Fruit fly (Drosophila melanogaster) whole organism, pupa: Measurements from ENCODE around the gene CG11076.

Source experiments
- CG10348 ChIP-seq: fragments of 200-800 bp; sonication (Bioruptor generic); IDR thresholded peaks from 2 replicates; pipeline ENCODE4 v1.3.6; 2022; ENCODE audit warnings: missing biosample characterization, missing genetic modification characterization
- CG12605 ChIP-seq: fragments of 200-800 bp; sonication (Bioruptor generic); IDR thresholded peaks from 2 replicates; pipeline ENCODE4 v1.3.6; 2022; ENCODE audit warnings: missing biosample characterization, missing genetic modification characterization
- CG13204 ChIP-seq: fragments of 200-800 bp; sonication (Bioruptor generic); optimal IDR thresholded peaks from 2 replicates; lab custom pipeline; 2018; ENCODE audit warnings: missing biosample characterization, mild to moderate bottlenecking, missing genetic modification characterization, moderate library complexity
- CG14655 ChIP-seq: fragments of 200-800 bp; sonication (Bioruptor generic); optimal IDR thresholded peaks from 3 replicates; lab custom pipeline; 2017; ENCODE audit warnings: mild to moderate bottlenecking, missing biosample characterization, missing genetic modification reagents, missing genetic modification characterization
- CG15710 ChIP-seq: fragments of 200-800 bp; sonication (Bioruptor generic); optimal IDR thresholded peaks from 2 replicates; lab custom pipeline; 2018; ENCODE audit warnings: missing biosample characterization, mild to moderate bottlenecking, missing genetic modification characterization, moderate library complexity
- CG17806 ChIP-seq: fragments of 200-800 bp; sonication (Bioruptor generic); optimal IDR thresholded peaks from 2 replicates; lab custom pipeline; 2018; ENCODE audit warnings: missing biosample characterization, mild to moderate bottlenecking, missing genetic modification characterization, moderate library complexity
- CG32121 ChIP-seq: fragments of 200-800 bp; sonication (Bioruptor generic); IDR thresholded peaks from 2 replicates; pipeline ENCODE4 v1.3.6; 2022; ENCODE audit warnings: missing biosample characterization, missing genetic modification characterization
- CG34367 ChIP-seq: fragments of 200-800 bp; sonication (Bioruptor generic); optimal IDR thresholded peaks from 2 replicates; lab custom pipeline; 2018; ENCODE audit warnings: missing biosample characterization, mild to moderate bottlenecking, missing genetic modification characterization
- CG4496 ChIP-seq: fragments of 200-800 bp; sonication (Bioruptor generic); IDR thresholded peaks from 3 replicates; pipeline ENCODE4 v1.3.6; 2022; ENCODE audit warnings: missing biosample characterization, missing genetic modification characterization
- CG8159 ChIP-seq: fragments of 200-800 bp; sonication (Bioruptor generic); optimal IDR thresholded peaks from 3 replicates; lab custom pipeline; 2018; ENCODE audit warnings: missing biosample characterization, mild to moderate bottlenecking, missing genetic modification characterization, moderate library complexity
- CG8301 ChIP-seq: fragments of 200-800 bp; sonication (Bioruptor generic); optimal IDR thresholded peaks from 2 replicates; lab custom pipeline; 2018; ENCODE audit warnings: missing biosample characterization, mild to moderate bottlenecking, missing genetic modification characterization
- CG9948 ChIP-seq: fragments of 200-800 bp; sonication (Bioruptor generic); optimal IDR thresholded peaks from 2 replicates; lab custom pipeline; 2018; ENCODE audit warnings: missing biosample characterization, mild to moderate bottlenecking, missing genetic modification characterization, moderate library complexity
- D1 ChIP-seq: fragments of 200-800 bp; sonication (Bioruptor generic); optimal IDR thresholded peaks from 2 replicates; lab custom pipeline; 2018; ENCODE audit warnings: missing biosample characterization, mild to moderate bottlenecking, missing genetic modification characterization, moderate library complexity
- EcR ChIP-seq: fragments of 200-800 bp; sonication (Bioruptor generic); optimal IDR thresholded peaks from 3 replicates; lab custom pipeline; 2019; ENCODE audit warnings: missing biosample characterization, missing genetic modification characterization, mild to moderate bottlenecking, moderate library complexity, missing genetic modification reagents
- Ets98B ChIP-seq: fragments of 200-800 bp; sonication (Bioruptor generic); IDR thresholded peaks from 2 replicates; pipeline ENCODE4 v1.3.6; 2022; ENCODE audit warnings: missing biosample characterization, missing genetic modification characterization
- Pif1A ChIP-seq: fragments of 200-800 bp; sonication (Bioruptor generic); optimal IDR thresholded peaks from 3 replicates; lab custom pipeline; 2016; ENCODE audit warnings: missing biosample characterization, missing genetic modification characterization
- Pif1B ChIP-seq: fragments of 200-800 bp; sonication (Bioruptor generic); optimal IDR thresholded peaks from 3 replicates; lab custom pipeline; 2016; ENCODE audit warnings: missing biosample characterization, missing genetic modification characterization
- Snoo ChIP-seq: fragments of 200-800 bp; sonication (Bioruptor generic); optimal IDR thresholded peaks from 3 replicates; lab custom pipeline; 2017; ENCODE audit warnings: missing biosample characterization, mild to moderate bottlenecking, missing genetic modification characterization, inconsistent platforms
- fd96Ca ChIP-seq: fragments of 200-800 bp; sonication (Bioruptor generic); IDR thresholded peaks from 3 replicates; pipeline ENCODE4 v1.3.6; 2022; ENCODE audit warnings: missing biosample characterization, missing genetic modification characterization
- gl ChIP-seq: fragments of 200-800 bp; sonication (Bioruptor generic); optimal IDR thresholded peaks from 2 replicates; lab custom pipeline; 2018; ENCODE audit warnings: missing biosample characterization, mild to moderate bottlenecking, missing genetic modification characterization
- rn ChIP-seq: fragments of 200-800 bp; sonication (Bioruptor generic); IDR thresholded peaks from 2 replicates; pipeline ENCODE4 v1.3.6; 2022; ENCODE audit warnings: missing biosample characterization, missing genetic modification characterization

The CG11076 gene

DNA sequence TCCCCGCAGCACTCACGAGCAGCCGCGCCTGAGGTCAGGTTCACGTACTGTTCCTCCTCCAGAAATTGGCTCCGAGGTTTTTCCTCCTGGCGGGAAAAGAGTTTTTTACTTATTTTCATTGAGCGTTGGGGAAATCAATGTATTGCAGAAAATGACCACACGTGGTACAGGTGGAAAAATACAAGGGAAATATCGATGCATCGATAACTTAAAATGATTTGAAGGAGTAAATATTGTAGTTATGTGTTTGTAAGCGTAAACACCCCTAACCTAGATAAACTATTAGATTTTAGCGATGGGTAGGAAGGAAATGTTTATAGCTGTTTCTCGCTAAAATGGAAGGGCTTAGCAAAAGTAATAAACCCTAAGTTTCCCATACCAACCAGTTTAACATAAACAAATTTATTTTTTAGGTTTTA, 856 bp downstream of the CG11076 start:
- no peak for TF ChIP-seq Ets98B
- TF ChIP-seq CG12605 (GFP tag; lab: Robert Waterston, UW) = no peak
- TF ChIP-seq CG8301 (tag; lab: Kevin White, UChicago) = no peak
- no peak for TF ChIP-seq CG4496 (GFP tag; lab: Robert Waterston, UW)
- TF ChIP-seq CG15710 (tag; lab: Kevin White, UChicago) = peak; percentile 18
- no peak for TF ChIP-seq CG10348 (GFP tag; lab: Robert Waterston, UW)
- TF ChIP-seq CG32121 (GFP tag; lab: Robert Waterston, UW) = no peak
- no peak for TF ChIP-seq EcR (GFP tag; lab: Kevin White, UChicago)
- no peak for TF ChIP-seq CG17806 (tag; lab: Kevin White, UChicago)
- TF ChIP-seq D1 (tag; lab: Kevin White, UChicago) = no peak
- no peak for TF ChIP-seq Pif1A
- TF ChIP-seq Snoo (tag; lab: Kevin White, UChicago) = no peak
- TF ChIP-seq CG34367 (tag; lab: Kevin White, UChicago) = no peak
- TF ChIP-seq rn (GFP tag; lab: Robert Waterston, UW) = no peak
- peak; percentile 9 for TF ChIP-seq CG8159 (tag; lab: Kevin White, UChicago)
- no peak for TF ChIP-seq fd96Ca (GFP tag; lab: Robert Waterston, UW)
- TF ChIP-seq CG9948 (tag; lab: Kevin White, UChicago) = peak; percentile 18
- TF ChIP-seq Pif1B = no peak
- no peak for TF ChIP-seq gl (tag; lab: Kevin White, UChicago)
- no peak for TF ChIP-seq CG14655
- TF ChIP-seq CG13204 (GFP tag; lab: Kevin White, UChicago) = no peak

DNA sequence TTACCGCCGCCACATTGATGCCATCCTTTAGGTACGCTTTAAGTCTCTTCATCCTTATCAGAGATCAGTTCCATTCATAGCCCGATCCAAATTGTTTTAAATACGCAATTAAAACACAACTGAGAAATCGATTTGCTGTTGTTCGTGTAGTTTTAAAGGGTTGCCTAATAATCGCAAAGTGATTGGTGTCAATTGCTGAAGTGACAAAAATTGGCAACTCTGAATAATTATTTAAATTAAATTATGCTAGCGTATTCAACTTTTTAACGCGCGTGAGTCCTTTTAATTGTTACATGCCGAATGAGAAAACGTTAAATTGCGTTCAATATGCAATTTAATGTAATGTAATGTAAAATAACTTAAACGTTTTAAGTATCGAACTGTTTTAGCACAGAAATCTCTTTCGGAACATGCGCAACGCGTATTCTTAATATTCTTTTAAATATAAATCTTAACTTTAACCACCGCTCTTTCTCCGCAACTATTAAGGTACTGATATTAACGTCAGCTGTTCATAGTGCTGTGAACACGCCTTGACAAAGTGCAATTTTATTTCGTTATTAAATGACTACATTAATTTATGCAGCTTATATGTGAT, 2.3 kb downstream of the CG11076 start, which contains the start of gene Mpv17:
Mpv17 (minus strand) TSS at position 164 of the 598 bp plus-strand sequence.
- TF ChIP-seq Pif1B = peak; percentile 20
- TF ChIP-seq CG4496 (GFP tag; lab: Robert Waterston, UW) = no peak

DNA sequence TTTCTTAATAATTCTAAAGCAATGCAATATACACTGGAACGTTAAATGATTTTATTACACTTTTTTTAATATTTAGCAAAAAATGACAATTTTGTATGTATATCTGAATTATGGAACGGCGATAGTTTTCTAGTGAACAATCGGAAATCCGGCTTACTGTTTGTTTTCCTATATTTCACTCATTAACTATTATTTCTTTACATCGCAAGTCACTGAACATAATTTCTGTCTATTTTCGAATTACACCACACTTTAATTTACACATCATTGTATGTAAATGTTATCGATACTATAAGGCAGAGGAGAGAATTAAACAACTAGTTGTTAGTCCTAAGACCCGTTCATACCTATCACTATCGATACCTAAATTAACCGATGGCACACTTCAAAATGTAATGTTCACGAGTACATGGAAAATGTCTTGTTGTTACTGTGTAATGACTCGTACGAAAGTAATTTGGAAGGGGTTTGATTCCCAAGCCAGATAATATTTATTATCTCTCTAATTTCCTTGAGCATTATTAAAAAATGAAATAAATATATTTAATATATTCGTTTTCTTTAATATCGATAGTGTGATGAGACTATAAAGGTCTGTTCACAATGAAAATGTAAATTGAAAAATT, 4.6 kb downstream of the CG11076 start, which contains the start of gene PlexA:
PlexA (minus strand) TSS at position 296 of the 626 bp plus-strand sequence.
- TF ChIP-seq CG10348 (GFP tag; lab: Robert Waterston, UW) (no peak; the same call in none of the 2 replicates), Pif1A (no peak), Ets98B (peak; percentile 86), CG9948 (tag; lab: Kevin White, UChicago) (peak; percentile 76), gl (tag; lab: Kevin White, UChicago) (peak; percentile 49), CG15710 (tag; lab: Kevin White, UChicago) (peak; percentile 89), D1 (tag; lab: Kevin White, UChicago) (peak; percentile 14), CG13204 (GFP tag; lab: Kevin White, UChicago) (no peak), Pif1B (peak; percentile 9), CG8301 (tag; lab: Kevin White, UChicago) (peak; percentile 62), CG14655 (peak; percentile 82), CG8159 (tag; lab: Kevin White, UChicago) (peak; percentile 86), CG17806 (tag; lab: Kevin White, UChicago) (peak; percentile 89), fd96Ca (GFP tag; lab: Robert Waterston, UW) (no peak), CG12605 (GFP tag; lab: Robert Waterston, UW) (peak; percentile 87), Snoo (tag; lab: Kevin White, UChicago) (peak; percentile 78), CG32121 (GFP tag; lab: Robert Waterston, UW) (peak; percentile 78), CG4496 (GFP tag; lab: Robert Waterston, UW) (peak; percentile 94; the same call in 2 of the 3 replicates), rn (GFP tag; lab: Robert Waterston, UW) (peak; percentile 93), EcR (GFP tag; lab: Kevin White, UChicago) (no peak), CG34367 (tag; lab: Kevin White, UChicago) (peak; percentile 74)
- TF ChIP-seq, all 21 proteins: peak for 16

DNA sequence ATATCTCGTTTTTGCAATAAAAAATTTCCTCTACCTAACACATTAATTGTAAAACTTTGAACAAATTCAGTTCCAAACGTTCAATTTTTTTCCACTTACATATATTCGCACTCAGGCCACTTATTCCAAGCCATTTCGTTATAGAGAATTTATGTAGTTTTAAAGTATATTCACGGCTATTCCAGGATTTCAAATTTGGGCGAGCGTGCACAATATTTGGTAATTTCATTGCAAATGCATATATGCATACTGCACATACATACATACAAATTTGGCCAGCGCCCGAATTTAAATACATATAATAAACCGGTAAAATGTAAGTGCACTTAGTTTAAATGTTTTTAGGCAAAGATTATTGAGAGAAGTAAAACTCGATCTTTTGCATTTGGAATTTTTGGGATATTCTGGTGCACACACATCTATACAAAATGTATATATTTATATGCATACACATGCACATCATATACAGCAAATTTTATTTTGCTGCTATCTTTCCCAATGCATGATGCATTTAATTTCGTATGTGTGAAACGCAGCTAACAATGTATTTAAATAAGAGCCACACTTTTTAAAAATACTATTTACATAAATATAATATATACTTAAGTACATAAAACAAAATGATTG, 5.3 kb downstream of the CG11076 start:
- no peak for TF ChIP-seq CG32121 (GFP tag; lab: Robert Waterston, UW)

DNA sequence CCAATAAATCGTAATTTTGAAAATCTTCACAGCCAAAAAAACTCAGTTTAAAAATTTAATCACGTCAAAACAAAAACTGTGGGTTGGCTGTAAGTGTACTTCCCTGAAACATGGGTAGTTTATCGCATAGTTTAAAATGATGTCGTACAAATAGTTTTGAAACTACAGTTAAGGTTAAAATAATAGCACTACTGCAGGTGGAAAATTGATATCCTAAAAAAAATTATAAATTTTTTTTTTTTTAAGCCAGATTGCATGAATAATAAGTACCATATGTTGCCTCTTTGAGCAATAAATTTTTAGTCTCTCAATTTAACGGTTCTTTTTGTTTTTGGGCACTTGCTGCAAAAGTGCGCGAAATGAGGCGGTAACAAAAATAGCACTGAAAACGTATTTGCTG, 6.5 kb downstream of the CG11076 start:
- no peak for TF ChIP-seq CG8159 (tag; lab: Kevin White, UChicago)
- TF ChIP-seq EcR (GFP tag; lab: Kevin White, UChicago) = no peak
- TF ChIP-seq gl (tag; lab: Kevin White, UChicago) = no peak
- TF ChIP-seq Pif1B = no peak
- TF ChIP-seq CG4496 (GFP tag; lab: Robert Waterston, UW) = no peak
- no peak for TF ChIP-seq CG14655
- TF ChIP-seq, all 21 proteins: peak for 0

DNA sequence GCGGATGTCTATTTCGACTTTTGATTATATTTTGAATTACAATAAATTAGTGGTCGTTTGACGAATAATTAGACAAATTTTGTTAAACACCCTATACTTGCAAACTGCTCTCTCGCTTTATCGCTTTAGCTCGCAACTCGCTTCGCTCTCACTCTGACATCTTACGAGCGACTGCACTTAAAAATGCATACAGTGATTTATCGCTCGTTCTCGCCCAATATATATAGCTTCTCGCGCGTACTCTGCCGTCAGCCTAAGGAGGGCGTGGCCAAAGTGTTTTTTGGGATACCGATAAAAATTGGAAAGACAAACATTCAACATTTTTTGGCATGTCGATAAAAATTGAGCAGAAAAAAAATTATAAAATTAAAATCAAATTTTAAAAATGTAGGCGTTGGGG, 23.1 kb downstream of the CG11076 start:
- no peak for TF ChIP-seq rn (GFP tag; lab: Robert Waterston, UW)
- TF ChIP-seq gl (tag; lab: Kevin White, UChicago) = no peak
- no peak for TF ChIP-seq CG8301 (tag; lab: Kevin White, UChicago)
- no peak for TF ChIP-seq Snoo (tag; lab: Kevin White, UChicago)
